Fruit fly (Drosophila melanogaster) whole organism, wandering third instar larva: ENCODE results near the gene CG9902.
A peak's percentile ranks its signal among the peaks of the same experiment; 100 is the strongest.

Experiments used
- Abd-B ChIP-seq: fragments of >200 bp; optimal IDR thresholded peaks from 2 replicates; lab custom pipeline; 2017; ENCODE audit warnings: missing biosample characterization, missing genetic modification characterization
- CrebA ChIP-seq: fragments of 200-800 bp; sonication (Bioruptor generic); optimal IDR thresholded peaks from 2 replicates; lab custom pipeline; 2016; ENCODE audit warnings: missing biosample characterization, mild to moderate bottlenecking, missing genetic modification characterization, borderline replicate concordance
- Dfd ChIP-seq: fragments of >200 bp; optimal IDR thresholded peaks from 2 replicates; lab custom pipeline; 2017; ENCODE audit warnings: missing biosample characterization, missing genetic modification characterization
- Dif ChIP-seq: fragments of 200-275, 200-300 bp; sonication (Bioruptor generic); optimal IDR thresholded peaks from 2 replicates; lab custom pipeline; 2018; ENCODE audit warnings: missing biosample characterization, missing genetic modification characterization; ENCODE audit not compliant: partially characterized antibody
- HLH106 ChIP-seq: fragments of 200-800 bp; optimal IDR thresholded peaks from 3 replicates; lab custom pipeline; 2019; ENCODE audit warnings: missing biosample characterization, mild to moderate bottlenecking, missing genetic modification characterization, moderate library complexity
- Hnf4 ChIP-seq: fragments of 200-800 bp; sonication (Bioruptor generic); optimal IDR thresholded peaks from 2 replicates; lab custom pipeline; 2016; ENCODE audit warnings: missing biosample characterization, mild to moderate bottlenecking, missing genetic modification characterization
- Hr83 ChIP-seq: fragments of 200-300 bp; sonication (Bioruptor generic); optimal IDR thresholded peaks from 2 replicates; lab custom pipeline; 2016; ENCODE audit warnings: missing biosample characterization, mild to moderate bottlenecking, missing genetic modification characterization, moderate library complexity; ENCODE audit not compliant: poor library complexity, severe bottlenecking
- Jra ChIP-seq: sonication (Bioruptor generic); optimal IDR thresholded peaks from 2 replicates; lab custom pipeline; 2016; ENCODE audit warnings: missing biosample characterization, missing genetic modification characterization
- Mio ChIP-seq: sonication (Bioruptor generic); optimal IDR thresholded peaks from 2 replicates; lab custom pipeline; 2016; ENCODE audit warnings: missing biosample characterization, missing genetic modification characterization
- Myc ChIP-seq: fragments of >200 bp; optimal IDR thresholded peaks from 2 replicates; lab custom pipeline; 2017
- N ChIP-seq: fragments of >200 bp; optimal IDR thresholded peaks from 2 replicates; lab custom pipeline; 2018; ENCODE audit warnings: missing biosample characterization, missing external identifiers, missing genetic modification characterization
- OdsH ChIP-seq: fragments of 200-800 bp; sonication (Bioruptor generic); optimal IDR thresholded peaks from 2 replicates; lab custom pipeline; 2016; ENCODE audit warnings: missing biosample characterization, mild to moderate bottlenecking, missing genetic modification characterization
- Rel ChIP-seq, 2 experiments: fragments of 200-800 bp; sonication (Bioruptor generic) in 1 of 2; optimal IDR thresholded peaks; 2 replicates in 1 of 2; 3 replicates in 1 of 2; lab custom pipeline; 2016 to 2019; ENCODE audit warnings: mild to moderate bottlenecking in 2 of 2, missing biosample characterization in 2 of 2, missing genetic modification characterization in 2 of 2, moderate library complexity in 1 of 2
- Sp1 ChIP-seq: fragments of 200-800 bp; sonication (Bioruptor generic); optimal IDR thresholded peaks from 3 replicates; lab custom pipeline; 2019; ENCODE audit warnings: missing biosample characterization, mild to moderate bottlenecking, missing genetic modification characterization, moderate library complexity
- Vsx2 ChIP-seq: fragments of 200-300, 225-300 bp; sonication (Bioruptor generic); optimal IDR thresholded peaks from 2 replicates; lab custom pipeline; 2018; ENCODE audit warnings: missing biosample characterization, missing genetic modification characterization; ENCODE audit not compliant: partially characterized antibody
- br ChIP-seq: fragments of 200-800 bp; sonication (Bioruptor generic); optimal IDR thresholded peaks from 2 replicates; lab custom pipeline; 2016; ENCODE audit warnings: missing biosample characterization, missing genetic modification characterization
- dsf ChIP-seq: sonication (Bioruptor generic); optimal IDR thresholded peaks from 2 replicates; lab custom pipeline; 2016; ENCODE audit warnings: missing biosample characterization, missing genetic modification characterization, borderline replicate concordance
- ey ChIP-seq: fragments of 200-800 bp; sonication (Bioruptor generic); optimal IDR thresholded peaks from 2 replicates; lab custom pipeline; 2016; ENCODE audit warnings: missing biosample characterization, missing genetic modification characterization
- foxo ChIP-seq, 2 experiments: fragments of 200-800 bp; sonication (Bioruptor generic); optimal IDR thresholded peaks; 2 replicates in 1 of 2; 3 replicates in 1 of 2; lab custom pipeline; 2016 to 2017; ENCODE audit warnings: missing biosample characterization in 2 of 2, missing genetic modification characterization in 2 of 2
- fru ChIP-seq: fragments of 200-800 bp; sonication (Bioruptor generic); optimal IDR thresholded peaks from 3 replicates; lab custom pipeline; 2016; ENCODE audit warnings: missing biosample characterization, mild to moderate bottlenecking, missing genetic modification characterization
- h ChIP-seq: fragments of 200-800 bp; sonication (Bioruptor generic); optimal IDR thresholded peaks from 3 replicates; lab custom pipeline; 2016; ENCODE audit warnings: missing biosample characterization, mild to moderate bottlenecking, missing genetic modification characterization
- jim ChIP-seq: fragments of 175-275, 200-325 bp; sonication (Bioruptor generic); optimal IDR thresholded peaks from 2 replicates; lab custom pipeline; 2016; ENCODE audit warnings: missing biosample characterization, mild to moderate bottlenecking, missing genetic modification characterization
- lola ChIP-seq: fragments of >200 bp; optimal IDR thresholded peaks from 2 replicates; lab custom pipeline; 2017; ENCODE audit warnings: missing biosample characterization, missing genetic modification characterization
- pan ChIP-seq: fragments of >200 bp; optimal IDR thresholded peaks from 2 replicates; lab custom pipeline; 2017
- psq ChIP-seq: fragments of 200-800 bp; sonication (Bioruptor generic); optimal IDR thresholded peaks from 3 replicates; lab custom pipeline; 2017; ENCODE audit warnings: missing biosample characterization, mild to moderate bottlenecking, missing genetic modification characterization, moderate library complexity
- rgr ChIP-seq: fragments of 200-800 bp; sonication (Bioruptor generic); optimal IDR thresholded peaks from 3 replicates; lab custom pipeline; 2016; ENCODE audit warnings: missing biosample characterization, mild to moderate bottlenecking, missing genetic modification characterization
- sage ChIP-seq: fragments of 200-800 bp; sonication (Bioruptor generic); optimal IDR thresholded peaks from 2 replicates; lab custom pipeline; 2016; ENCODE audit warnings: missing biosample characterization, mild to moderate bottlenecking, missing genetic modification characterization
- usp ChIP-seq: fragments of >200 bp; optimal IDR thresholded peaks from 2 replicates; lab custom pipeline; 2017; ENCODE audit warnings: missing biosample characterization, missing genetic modification characterization
- woc ChIP-seq: sonication (Bioruptor generic); optimal IDR thresholded peaks from 2 replicates; lab custom pipeline; 2016; ENCODE audit warnings: missing biosample characterization, mild to moderate bottlenecking, missing genetic modification characterization

CG9902 gene

dm6 chrX:16579978-16580377 lies 32.7 kb upstream of the CG9902 start (continued):
- no peak for TF ChIP-seq woc
- TF ChIP-seq N (GFP tag; lab: Kevin White, UChicago): no peak
- no peak for TF ChIP-seq Mio (GFP tag; lab: Kevin White, UChicago)
- TF ChIP-seq, all 38 proteins: peak for 5

- TF ChIP-seq Dfd (GFP tag; lab: Kevin White, UChicago) (peak; percentile 93), Hnf4 (no peak)
These were observed 27.8 kb upstream of the CG9902 start for dm6 chrX:16575097-16575496.

- TF ChIP-seq fru (GFP tag; lab: Kevin White, UChicago) (no peak), Jra (no peak), ey (GFP tag; lab: Kevin White, UChicago) (no peak), usp (GFP tag; lab: Kevin White, UChicago) (no peak), lola (GFP tag; lab: Kevin White, UChicago) (no peak), jim (GFP tag; lab: Kevin White, UChicago) (no peak), Dif (GFP tag; lab: Kevin White, UChicago) (no peak), HLH106 (no peak), woc (no peak), OdsH (GFP tag; lab: Kevin White, UChicago) (no peak), Dfd (GFP tag; lab: Kevin White, UChicago) (no peak), sage (GFP tag; lab: Kevin White, UChicago) (no peak), br (GFP tag; lab: Kevin White, UChicago) (no peak), h (GFP tag; lab: Kevin White, UChicago) (no peak), Myc (lab: Kevin White, UChicago) (no peak)
These were observed 26.8 kb upstream of the CG9902 start for dm6 chrX:16574114-16574513.

dm6 chrX:16573659-16574058 lies 26.3 kb upstream of the CG9902 start:
- peak; percentile 14 for TF ChIP-seq br (GFP tag; lab: Kevin White, UChicago)
- no peak for TF ChIP-seq pan (lab: Kevin White, UChicago)
- peak; percentile 9 for TF ChIP-seq Jra
- TF ChIP-seq fru (GFP tag; lab: Kevin White, UChicago): peak; percentile 26
- TF ChIP-seq foxo (GFP tag; optimal IDR thresholded peaks at IDR 0.05; lab: Kevin White, UChicago): peak in 1 of 2 experiments; percentile 46
- peak; percentile 55 for TF ChIP-seq rgr (GFP tag; lab: Kevin White, UChicago)
- no peak for TF ChIP-seq Rel (GFP tag; optimal IDR thresholded peaks at IDR 0.05; lab: Kevin White, UChicago)
- TF ChIP-seq Rel (tag; optimal IDR thresholded peaks at IDR 0.05; lab: Kevin White, UChicago): no peak
- peak; percentile 50 for TF ChIP-seq OdsH (GFP tag; lab: Kevin White, UChicago)
- no peak for TF ChIP-seq Vsx2
- TF ChIP-seq Hnf4: peak; percentile 23
- no peak for TF ChIP-seq psq
- peak; percentile 29 for TF ChIP-seq h (GFP tag; lab: Kevin White, UChicago)
- no peak for TF ChIP-seq CrebA (GFP tag; lab: Kevin White, UChicago)

dm6 chrX:16570572-16571224 lies 23.4 kb upstream of the CG9902 start:
- peak; percentile 21 for TF ChIP-seq ey (GFP tag; lab: Kevin White, UChicago)
- TF ChIP-seq lola (GFP tag; lab: Kevin White, UChicago): no peak

dm6 chrX:16565377-16565776 lies 18.1 kb upstream of the CG9902 start:
- no peak for TF ChIP-seq psq
- no peak for TF ChIP-seq Hr83
- no peak for TF ChIP-seq Abd-B (GFP tag; lab: Kevin White, UChicago)
- TF ChIP-seq, all 38 proteins: peak for 0

- TF ChIP-seq OdsH (GFP tag; lab: Kevin White, UChicago) (no peak), ey (GFP tag; lab: Kevin White, UChicago) (no peak), psq (no peak), usp (GFP tag; lab: Kevin White, UChicago) (no peak), sage (GFP tag; lab: Kevin White, UChicago) (no peak), Mio (GFP tag; lab: Kevin White, UChicago) (no peak), Abd-B (GFP tag; lab: Kevin White, UChicago) (no peak), Rel (GFP tag; optimal IDR thresholded peaks at IDR 0.05; lab: Kevin White, UChicago) (no peak), Rel (tag; optimal IDR thresholded peaks at IDR 0.05; lab: Kevin White, UChicago) (no peak), Dfd (GFP tag; lab: Kevin White, UChicago) (no peak), dsf (GFP tag; lab: Kevin White, UChicago) (no peak), Sp1 (GFP tag; lab: Kevin White, UChicago) (no peak), fru (GFP tag; lab: Kevin White, UChicago) (no peak)
- TF ChIP-seq, all 38 proteins: peak for 0
These were observed 14.9 kb upstream of the CG9902 start for dm6 chrX:16562259-16562658.
